Fruit fly (Drosophila melanogaster) whole organism, wandering third instar larva: ENCODE data around the gene CG13059.

ENCODE experiments used
- CG9705 ChIP-seq: fragments of 200-800 bp; sonication (Bioruptor generic); optimal IDR thresholded peaks from 2 replicates; lab custom pipeline; 2018; ENCODE audit warnings: missing biosample characterization, mild to moderate bottlenecking, missing genetic modification characterization
- Dif ChIP-seq: fragments of 200-275, 200-300 bp; sonication (Bioruptor generic); optimal IDR thresholded peaks from 2 replicates; lab custom pipeline; 2018; ENCODE audit warnings: missing biosample characterization, missing genetic modification characterization; ENCODE audit not compliant: partially characterized antibody
- GATAd ChIP-seq: sonication (Bioruptor generic); optimal IDR thresholded peaks from 2 replicates; lab custom pipeline; 2016; ENCODE audit warnings: missing biosample characterization, missing genetic modification characterization
- Hr78 ChIP-seq: fragments of >200 bp; optimal IDR thresholded peaks from 2 replicates; lab custom pipeline; 2017; ENCODE audit warnings: missing biosample characterization, missing genetic modification characterization
- br ChIP-seq: fragments of 200-800 bp; sonication (Bioruptor generic); optimal IDR thresholded peaks from 2 replicates; lab custom pipeline; 2016; ENCODE audit warnings: missing biosample characterization, missing genetic modification characterization
- dmrt93B ChIP-seq: fragments of 200-800 bp; sonication (Bioruptor generic); optimal IDR thresholded peaks from 2 replicates; lab custom pipeline; 2018; ENCODE audit warnings: missing biosample characterization, mild to moderate bottlenecking, missing genetic modification characterization
- dsf ChIP-seq: sonication (Bioruptor generic); optimal IDR thresholded peaks from 2 replicates; lab custom pipeline; 2016; ENCODE audit warnings: missing biosample characterization, missing genetic modification characterization, borderline replicate concordance
- h ChIP-seq: fragments of 200-800 bp; sonication (Bioruptor generic); optimal IDR thresholded peaks from 3 replicates; lab custom pipeline; 2016; ENCODE audit warnings: missing biosample characterization, mild to moderate bottlenecking, missing genetic modification characterization
- tai ChIP-seq: sonication (Bioruptor generic); optimal IDR thresholded peaks from 2 replicates; lab custom pipeline; 2016; ENCODE audit warnings: missing biosample characterization, missing genetic modification characterization

- TF ChIP-seq Hr78 (no peak), Dif (GFP tag; lab: Kevin White, UChicago) (no peak), GATAd (GFP tag; lab: Kevin White, UChicago) (no peak), br (GFP tag; lab: Kevin White, UChicago) (no peak), tai (GFP tag; lab: Kevin White, UChicago) (no peak), h (GFP tag; lab: Kevin White, UChicago) (no peak), dsf (GFP tag; lab: Kevin White, UChicago) (no peak), dmrt93B (GFP tag; lab: Kevin White, UChicago) (no peak), CG9705 (no peak)
These were observed 44.7 kb downstream of the CG13059 start, which contains the start of gene CG4842 for dm6 chr3L:16368199-16368598.
